Worm (Caenorhabditis elegans) whole organism, L3 larva: ENCODE measurements around the gene T19H5.4.

Source experiments
- ZK546.5 ChIP-seq: sonication (generic microtip); optimal IDR thresholded peaks from 2 replicates; lab custom pipeline; 2017; ENCODE audit warnings: missing biosample characterization, missing genetic modification characterization
- aly-2 ChIP-seq: fragments of 150-350 bp; optimal IDR thresholded peaks from 2 replicates; lab custom pipeline; 2014; ENCODE audit warnings: missing biosample characterization, missing genetic modification characterization
- fkh-10 ChIP-seq: sonication (generic microtip); optimal IDR thresholded peaks from 2 replicates; lab custom pipeline; 2017; ENCODE audit warnings: missing biosample characterization, missing genetic modification reagents, missing genetic modification characterization
- lin-39 ChIP-seq: fragments of 150-350 bp; optimal IDR thresholded peaks from 2 replicates; lab custom pipeline; 2018; ENCODE audit warnings: missing biosample characterization, missing genetic modification reagents, missing genetic modification characterization
- nhr-11 ChIP-seq: fragments of 150-350 bp; optimal IDR thresholded peaks from 2 replicates; lab custom pipeline; 2014; ENCODE audit warnings: missing biosample characterization, missing genetic modification characterization
- nhr-237 ChIP-seq: fragments of 150-350 bp; optimal IDR thresholded peaks from 2 replicates; lab custom pipeline; 2014; ENCODE audit warnings: missing biosample characterization, missing genetic modification characterization
- nhr-28 ChIP-seq: fragments of 150-350 bp; optimal IDR thresholded peaks from 2 replicates; lab custom pipeline; 2014; ENCODE audit warnings: missing biosample characterization, missing genetic modification characterization
- ztf-11 ChIP-seq: fragments of 150-350 bp; optimal IDR thresholded peaks from 2 replicates; lab custom pipeline; 2014; ENCODE audit warnings: missing biosample characterization, missing genetic modification characterization

DNA sequence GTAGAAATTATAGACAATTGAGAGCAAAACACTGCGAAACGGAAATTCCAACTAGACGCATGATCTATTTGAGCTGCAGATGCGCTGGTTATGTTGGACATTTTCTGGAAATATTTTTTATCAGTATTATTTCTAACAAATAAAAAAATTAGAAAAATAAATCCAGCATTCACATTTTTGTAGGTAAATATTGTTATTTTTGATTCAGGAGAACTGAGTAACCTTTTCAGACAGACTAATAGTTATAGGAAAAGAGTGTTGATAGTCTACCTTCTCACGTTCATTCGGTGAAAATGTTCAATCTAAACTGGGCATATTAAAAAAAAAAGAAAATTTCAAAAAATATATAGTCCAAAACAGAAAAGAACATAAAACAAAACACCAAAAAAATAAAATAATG lies 34.4 kb upstream of the T19H5.4 start, which contains the start of gene sra-1:
- TF ChIP-seq lin-39 (tag; lab: Kevin White, UChicago) (no peak), nhr-28 (tag; lab: Kevin White, UChicago) (no peak), nhr-237 (tag; lab: Kevin White, UChicago) (no peak), ztf-11 (tag; lab: Kevin White, UChicago) (no peak), aly-2 (tag; lab: Kevin White, UChicago) (no peak), ZK546.5 (no peak), nhr-11 (tag; lab: Kevin White, UChicago) (no peak), fkh-10 (GFP tag; lab: Kevin White, UChicago) (no peak)
